Worm (Caenorhabditis elegans) whole organism, L3 larva: Measurements from ENCODE around the gene F19C7.4.

Experiments used
- nfya-1 ChIP-seq: sonication (generic microtip); optimal IDR thresholded peaks from 2 replicates; lab custom pipeline; 2017; ENCODE audit warnings: missing genetic modification characterization, mild to moderate bottlenecking, missing compliant biosample characterization, antibody characterized with exemption, moderate library complexity; ENCODE audit not compliant: insufficient read depth
- nhr-28 ChIP-seq: fragments of 150-350 bp; optimal IDR thresholded peaks from 2 replicates; lab custom pipeline; 2014; ENCODE audit warnings: missing biosample characterization, missing genetic modification characterization
- snpc-4 ChIP-seq: fragments of 150-350 bp; optimal IDR thresholded peaks from 2 replicates; lab custom pipeline; 2014; ENCODE audit warnings: missing biosample characterization, missing genetic modification characterization
- unc-39 ChIP-seq: sonication (generic microtip); optimal IDR thresholded peaks from 4 replicates; lab custom pipeline; 2017; ENCODE audit warnings: missing biosample characterization, missing genetic modification characterization
- ztf-4 ChIP-seq: fragments of 150-350 bp; optimal IDR thresholded peaks from 2 replicates; lab custom pipeline; 2014; ENCODE audit warnings: missing biosample characterization, missing genetic modification characterization

ce11 chrIV:4559160-4559559 is 43.5 kb upstream of the F19C7.4 start:
- TF ChIP-seq nfya-1 (no peak), ztf-4 (no peak), snpc-4 (tag; lab: Kevin White, UChicago) (no peak), unc-39 (no peak), nhr-28 (tag; lab: Kevin White, UChicago) (no peak)
